Fruit fly (Drosophila melanogaster) Kc167 (cell line): ENCODE results near the gene Gycalpha99B.

Experiments used
- Myc ChIP-seq: fragments of >200 bp; optimal IDR thresholded peaks from 2 replicates; lab custom pipeline; 2017; ENCODE audit warnings: missing external identifiers
- Sin3A ChIP-seq: fragments of >200 bp; optimal IDR thresholded peaks from 2 replicates; lab custom pipeline; 2018; ENCODE audit warnings: missing external identifiers
- h ChIP-seq: fragments of >200 bp; optimal IDR thresholded peaks from 3 replicates; lab custom pipeline; 2018; ENCODE audit warnings: missing external identifiers
- insv ChIP-seq: fragments of >200 bp; optimal IDR thresholded peaks from 3 replicates; lab custom pipeline; 2018; ENCODE audit warnings: missing external identifiers
- psq ChIP-seq: fragments of >200 bp; optimal IDR thresholded peaks from 2 replicates; lab custom pipeline; 2017; ENCODE audit warnings: missing external identifiers
- ttk ChIP-seq: sonication (Bioruptor generic); optimal IDR thresholded peaks from 2 replicates; lab custom pipeline; 2017; ENCODE audit warnings: missing external identifiers

Gene Gycalpha99B

dm6 chr3R:29682152-29682600 is at the start of gene Gycalpha99B, which contains the start of gene CG7582:
Gene Gycalpha99B (plus strand): TSS chr3R:29682503.
Gene CG7582 (minus strand): TSS chr3R:29682278.
- TF ChIP-seq Myc (lab: Kevin White, UChicago) = no peak
- TF ChIP-seq h (lab: Kevin White, UChicago) = no peak
- TF ChIP-seq ttk (lab: Kevin White, UChicago) = no peak

DNA sequence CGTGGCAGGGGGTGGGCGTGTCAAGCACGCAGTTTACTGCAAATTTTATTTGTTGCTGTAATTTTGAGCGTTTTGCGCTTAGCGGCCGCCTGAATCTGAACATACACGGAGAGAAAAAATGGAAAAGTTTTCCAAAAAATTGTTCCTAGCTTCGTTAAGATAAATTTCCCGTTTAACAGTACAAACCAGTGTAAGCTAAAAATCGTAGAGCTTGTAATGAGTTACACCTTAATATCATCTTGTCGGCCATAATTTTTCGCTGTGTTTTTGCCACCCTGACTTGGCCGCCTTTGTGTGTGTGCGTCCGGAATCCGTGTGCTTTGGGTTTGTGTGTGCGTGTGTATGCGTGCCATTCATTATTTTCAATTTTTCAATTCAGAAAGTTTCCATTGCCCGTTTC is 30.8 kb upstream of the Gycalpha99B start:
- no peak for TF ChIP-seq Sin3A (lab: Kevin White, UChicago)
- TF ChIP-seq h (lab: Kevin White, UChicago) = no peak

DNA sequence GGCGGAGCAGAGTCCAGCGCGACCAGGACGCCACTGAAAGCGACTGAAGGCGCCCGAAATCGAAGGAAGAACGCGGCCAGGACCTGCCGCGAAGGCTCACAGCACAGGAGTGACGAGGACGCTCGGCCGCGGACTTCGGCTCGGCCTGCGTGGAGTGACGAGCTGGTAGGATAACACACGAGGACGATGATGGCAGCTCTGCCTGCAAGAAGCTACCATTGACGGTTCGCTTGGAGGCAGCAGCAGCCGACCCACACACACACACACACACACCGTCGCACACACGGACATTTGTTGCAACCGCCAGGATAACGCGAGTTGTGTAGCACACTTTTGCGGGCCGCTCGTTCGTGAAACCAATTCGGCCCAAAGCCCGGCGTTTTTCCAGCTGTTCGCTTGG is 22.4 kb upstream of the Gycalpha99B start, which contains the start of gene Dop1R2:
Gene Dop1R2, minus strand, starts transcription at position 35 of the 400 bp plus-strand sequence.
- TF ChIP-seq h (lab: Kevin White, UChicago) (no peak), psq (lab: Kevin White, UChicago) (no peak), ttk (lab: Kevin White, UChicago) (no peak), Myc (lab: Kevin White, UChicago) (no peak), insv (no peak), Sin3A (lab: Kevin White, UChicago) (no peak)

DNA sequence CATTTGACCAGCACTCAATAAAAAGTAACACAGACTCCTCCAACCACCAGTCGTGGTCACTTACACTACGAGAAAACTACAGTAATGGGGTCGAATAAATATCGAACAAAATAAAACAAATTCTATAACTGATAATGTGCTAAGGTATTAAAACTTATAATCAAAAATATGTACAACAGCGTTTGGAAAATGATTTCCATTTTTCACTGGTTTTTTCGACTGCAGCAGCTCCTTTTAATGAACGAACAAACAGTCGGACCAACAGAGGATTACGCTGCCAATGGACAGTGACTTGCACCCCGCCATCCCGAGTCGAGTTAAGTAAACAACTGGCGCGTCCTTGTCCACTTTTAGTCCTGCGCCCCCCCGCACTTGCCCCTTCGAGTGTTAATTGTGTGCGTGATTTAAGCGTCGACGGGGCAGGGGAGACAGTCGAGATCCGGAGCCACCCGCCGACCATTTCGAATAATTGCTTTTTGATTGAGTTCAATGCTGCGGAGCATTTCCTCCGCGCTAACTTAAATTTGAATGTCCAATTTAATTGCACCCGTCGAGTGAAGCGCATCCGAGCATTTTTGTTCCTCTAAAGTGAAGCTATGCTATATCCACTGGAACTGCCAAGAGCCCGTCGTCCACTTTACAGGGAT is 18.0 kb upstream of the Gycalpha99B start, which contains the start of gene ppk21:
Gene ppk21, plus strand, starts transcription at position 597 of the 647 bp plus-strand sequence.
- no peak for TF ChIP-seq ttk (lab: Kevin White, UChicago)
- TF ChIP-seq h (lab: Kevin White, UChicago) = no peak
- no peak for TF ChIP-seq Myc (lab: Kevin White, UChicago)
- TF ChIP-seq insv = no peak
- no peak for TF ChIP-seq psq (lab: Kevin White, UChicago)
- no peak for TF ChIP-seq Sin3A (lab: Kevin White, UChicago)

DNA sequence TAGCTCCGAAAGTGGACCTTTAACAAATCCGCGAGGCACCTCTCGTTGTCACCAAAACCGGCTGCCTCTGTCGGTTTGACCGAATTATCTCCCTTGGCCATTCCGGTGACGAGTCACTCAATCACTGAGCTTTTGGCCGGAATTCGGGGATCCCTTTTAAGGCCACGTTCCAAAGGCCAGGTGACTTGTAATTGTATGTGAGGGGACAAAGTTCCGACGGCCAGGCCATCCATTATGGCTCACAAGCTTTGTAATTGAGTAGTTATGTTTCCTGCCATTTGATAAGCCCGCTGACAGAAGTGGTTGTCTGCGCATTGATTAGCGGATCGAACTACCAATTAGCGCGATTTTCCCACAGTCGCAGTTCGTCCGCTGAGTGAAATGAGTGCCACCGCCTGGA is 13.5 kb upstream of the Gycalpha99B start, which contains the start of the genes ppk20 and ppk30:
Gene ppk20, minus strand, starts transcription at position 101 of the 400 bp plus-strand sequence.
Gene ppk30, plus strand, starts transcription at position 373 of the 400 bp plus-strand sequence.
- TF ChIP-seq Myc (lab: Kevin White, UChicago) (no peak), psq (lab: Kevin White, UChicago) (no peak), h (lab: Kevin White, UChicago) (no peak), Sin3A (lab: Kevin White, UChicago) (no peak)

dm6 chr3R:29671060-29671707 is 11.1 kb upstream of the Gycalpha99B start, which contains the start of gene Obp99a:
Gene Obp99a (plus strand): TSS chr3R:29671657.
- TF ChIP-seq ttk (lab: Kevin White, UChicago) (no peak), Sin3A (lab: Kevin White, UChicago) (no peak), Myc (lab: Kevin White, UChicago) (no peak), h (lab: Kevin White, UChicago) (no peak), insv (no peak), psq (lab: Kevin White, UChicago) (no peak)

DNA sequence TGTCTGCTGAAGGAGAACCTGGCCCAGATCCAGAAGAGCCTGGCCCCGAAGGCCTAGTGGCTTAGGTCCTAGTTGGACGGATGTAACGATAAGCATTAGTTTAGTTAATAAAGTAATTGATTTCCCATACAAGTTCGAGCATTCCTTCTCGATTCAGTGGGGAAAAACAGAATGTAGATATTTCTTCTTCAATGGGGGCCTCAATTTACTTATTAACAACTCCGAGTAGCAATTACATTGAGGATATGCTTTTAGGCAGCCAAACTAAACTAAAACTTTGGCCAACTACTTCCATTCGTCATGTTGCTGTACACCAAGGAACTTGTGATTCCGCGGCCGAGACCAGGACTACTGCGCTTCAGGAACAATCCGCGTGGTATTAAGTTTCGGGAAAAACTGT is 10.1 kb upstream of the Gycalpha99B start, which contains the start of gene ppk19:
Gene ppk19, plus strand, starts transcription at position 301 of the 400 bp plus-strand sequence.
- TF ChIP-seq Myc (lab: Kevin White, UChicago) (no peak), psq (lab: Kevin White, UChicago) (no peak), Sin3A (lab: Kevin White, UChicago) (no peak), h (lab: Kevin White, UChicago) (no peak), ttk (lab: Kevin White, UChicago) (no peak), insv (no peak)

DNA sequence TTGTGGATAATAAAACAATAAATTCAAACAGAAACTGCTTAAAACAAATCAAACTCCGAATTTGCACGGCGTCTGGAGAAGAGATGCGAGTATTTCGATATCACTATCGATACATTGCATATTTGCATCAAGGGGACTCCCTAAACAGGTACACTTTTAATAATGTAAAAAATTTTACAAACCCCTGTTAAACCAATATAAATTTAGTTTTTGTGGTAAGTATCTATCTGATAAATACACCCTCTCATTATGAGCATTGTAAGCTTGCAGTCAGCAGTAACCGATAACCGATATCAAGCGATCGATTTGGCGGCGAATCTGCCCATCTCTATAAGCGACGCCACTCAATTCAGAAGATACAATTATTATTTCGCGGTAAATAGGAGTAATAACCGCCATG is 7.0 kb upstream of the Gycalpha99B start, which contains the start of the genes Bub3 and Cap-D2:
Gene Bub3, minus strand, starts transcription at position 89 of the 400 bp plus-strand sequence.
Gene Cap-D2, plus strand, starts transcription at position 319 of the 400 bp plus-strand sequence.
- no peak for TF ChIP-seq insv
- TF ChIP-seq psq (lab: Kevin White, UChicago) = no peak
- no peak for TF ChIP-seq Sin3A (lab: Kevin White, UChicago)
- TF ChIP-seq Myc (lab: Kevin White, UChicago) = no peak
- no peak for TF ChIP-seq ttk (lab: Kevin White, UChicago)
- TF ChIP-seq h (lab: Kevin White, UChicago) = no peak

- TF ChIP-seq Myc (lab: Kevin White, UChicago) (no peak), Sin3A (lab: Kevin White, UChicago) (no peak), insv (no peak), ttk (lab: Kevin White, UChicago) (no peak), h (lab: Kevin White, UChicago) (no peak), psq (lab: Kevin White, UChicago) (no peak)
Observed at dm6 chr3R:29681241-29681640, 1.1 kb upstream of the Gycalpha99B start.

dm6 chr3R:29686698-29687097 is 4.4 kb downstream of the Gycalpha99B start:
- TF ChIP-seq ttk (lab: Kevin White, UChicago) (no peak), Myc (lab: Kevin White, UChicago) (no peak), Sin3A (lab: Kevin White, UChicago) (no peak), insv (no peak), psq (lab: Kevin White, UChicago) (no peak)

DNA sequence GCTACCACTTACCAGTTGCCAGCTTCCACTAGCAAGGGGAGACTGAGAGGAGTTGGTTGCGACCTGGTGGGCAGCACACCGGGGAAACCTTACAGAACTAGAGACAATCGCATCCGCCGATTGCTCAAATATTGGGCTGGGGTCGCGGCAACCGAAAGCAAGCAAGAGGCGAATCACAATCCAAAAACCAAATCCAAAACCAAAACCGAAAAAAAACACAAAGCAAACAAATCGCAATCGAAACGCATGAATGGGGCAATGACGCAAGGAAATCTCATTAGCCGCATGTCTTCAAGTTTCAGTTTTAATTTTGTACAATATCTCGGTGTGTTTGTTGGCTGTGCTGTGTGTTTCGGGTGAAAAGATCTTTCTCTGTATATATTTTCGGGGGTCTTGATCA is 6.9 kb downstream of the Gycalpha99B start, which contains the start of gene Obp99c:
Gene Obp99c, minus strand, starts transcription at position 101 of the 400 bp plus-strand sequence.
- no peak for TF ChIP-seq Myc (lab: Kevin White, UChicago)
- no peak for TF ChIP-seq insv
- no peak for TF ChIP-seq psq (lab: Kevin White, UChicago)
- no peak for TF ChIP-seq Sin3A (lab: Kevin White, UChicago)
- no peak for TF ChIP-seq h (lab: Kevin White, UChicago)
- no peak for TF ChIP-seq ttk (lab: Kevin White, UChicago)
